Fruit fly (Drosophila melanogaster) whole organism, adult: ENCODE data around the gene flfl.

Experiments
- CG33017 ChIP-seq: fragments of 200-800 bp; sonication (Bioruptor generic); optimal IDR thresholded peaks from 2 replicates; lab custom pipeline; 2018; ENCODE audit warnings: missing biosample characterization, mild to moderate bottlenecking, missing genetic modification characterization, moderate library complexity
- CG7101 ChIP-seq: fragments of 200-800 bp; sonication (Bioruptor generic); optimal IDR thresholded peaks from 2 replicates; lab custom pipeline; 2018; ENCODE audit warnings: missing biosample characterization, mild to moderate bottlenecking, missing genetic modification characterization, moderate library complexity
- Clk ChIP-seq: fragments of 200-800 bp; sonication (Bioruptor generic); optimal IDR thresholded peaks from 2 replicates; lab custom pipeline; 2017; ENCODE audit warnings: missing biosample characterization, missing genetic modification characterization
- Crg-1 ChIP-seq: fragments of 200-800 bp; sonication (Bioruptor generic); optimal IDR thresholded peaks from 2 replicates; lab custom pipeline; 2016; ENCODE audit warnings: missing biosample characterization, missing genetic modification characterization
- Hr96 ChIP-seq: fragments of 200-800 bp; sonication (Bioruptor generic); optimal IDR thresholded peaks from 2 replicates; lab custom pipeline; 2016; ENCODE audit warnings: missing biosample characterization, missing genetic modification characterization
- cic ChIP-seq: fragments of 200-800 bp; sonication (Bioruptor generic); optimal IDR thresholded peaks from 2 replicates; lab custom pipeline; 2017; ENCODE audit warnings: missing biosample characterization, mild to moderate bottlenecking, missing genetic modification characterization, moderate library complexity
- kay ChIP-seq: fragments of 200-800 bp; sonication (Bioruptor generic); peaks from one replicate; lab custom pipeline; 2016; ENCODE audit warnings: missing biosample characterization, missing genetic modification characterization, borderline replicate concordance
- ovo ChIP-seq: fragments of 200-800 bp; sonication (Bioruptor generic); optimal IDR thresholded peaks from 2 replicates; lab custom pipeline; 2016; ENCODE audit warnings: missing biosample characterization, missing genetic modification characterization
- toe ChIP-seq: fragments of 200-800 bp; sonication (Bioruptor generic); optimal IDR thresholded peaks from 2 replicates; lab custom pipeline; 2016; ENCODE audit warnings: missing biosample characterization, missing genetic modification characterization

dm6 chr3R:13718076-13718475 lies 34.4 kb downstream of the flfl start, which contains the start of gene Ubc87F:
- TF ChIP-seq kay (GFP tag; lab: Kevin White, UChicago) (no peak), toe (GFP tag; lab: Kevin White, UChicago) (no peak), Clk (GFP tag; lab: Kevin White, UChicago) (no peak), Hr96 (GFP tag; lab: Kevin White, UChicago) (no peak), CG7101 (no peak), cic (GFP tag; lab: Kevin White, UChicago) (no peak), Crg-1 (no peak), CG33017 (tag; lab: Kevin White, UChicago) (no peak), ovo (no peak)
